Fruit fly (Drosophila melanogaster) whole organism, wandering third instar larva: ENCODE results near the gene Rai1.

Source experiments
- CG32264 ChIP-seq: fragments of 200-800 bp; sonication (Bioruptor generic); optimal IDR thresholded peaks from 2 replicates; lab custom pipeline; 2016; ENCODE audit warnings: missing biosample characterization, missing genetic modification characterization
- CG9705 ChIP-seq: fragments of 200-800 bp; sonication (Bioruptor generic); optimal IDR thresholded peaks from 2 replicates; lab custom pipeline; 2018; ENCODE audit warnings: missing biosample characterization, mild to moderate bottlenecking, missing genetic modification characterization
- CrebA ChIP-seq: fragments of 200-800 bp; sonication (Bioruptor generic); optimal IDR thresholded peaks from 2 replicates; lab custom pipeline; 2016; ENCODE audit warnings: missing biosample characterization, mild to moderate bottlenecking, missing genetic modification characterization, borderline replicate concordance
- Dfd ChIP-seq: fragments of >200 bp; optimal IDR thresholded peaks from 2 replicates; lab custom pipeline; 2017; ENCODE audit warnings: missing biosample characterization, missing genetic modification characterization
- Dif ChIP-seq: fragments of 200-275, 200-300 bp; sonication (Bioruptor generic); optimal IDR thresholded peaks from 2 replicates; lab custom pipeline; 2018; ENCODE audit warnings: missing biosample characterization, missing genetic modification characterization; ENCODE audit not compliant: partially characterized antibody
- GATAd ChIP-seq: sonication (Bioruptor generic); optimal IDR thresholded peaks from 2 replicates; lab custom pipeline; 2016; ENCODE audit warnings: missing biosample characterization, missing genetic modification characterization
- HLH106 ChIP-seq: fragments of 200-800 bp; optimal IDR thresholded peaks from 3 replicates; lab custom pipeline; 2019; ENCODE audit warnings: missing biosample characterization, mild to moderate bottlenecking, missing genetic modification characterization, moderate library complexity
- Hnf4 ChIP-seq: fragments of 200-800 bp; sonication (Bioruptor generic); optimal IDR thresholded peaks from 2 replicates; lab custom pipeline; 2016; ENCODE audit warnings: missing biosample characterization, mild to moderate bottlenecking, missing genetic modification characterization
- Hr78 ChIP-seq: fragments of >200 bp; optimal IDR thresholded peaks from 2 replicates; lab custom pipeline; 2017; ENCODE audit warnings: missing biosample characterization, missing genetic modification characterization
- Hr83 ChIP-seq: fragments of 200-300 bp; sonication (Bioruptor generic); optimal IDR thresholded peaks from 2 replicates; lab custom pipeline; 2016; ENCODE audit warnings: missing biosample characterization, mild to moderate bottlenecking, missing genetic modification characterization, moderate library complexity; ENCODE audit not compliant: poor library complexity, severe bottlenecking
- Jra ChIP-seq: sonication (Bioruptor generic); optimal IDR thresholded peaks from 2 replicates; lab custom pipeline; 2016; ENCODE audit warnings: missing biosample characterization, missing genetic modification characterization
- Mio ChIP-seq: sonication (Bioruptor generic); optimal IDR thresholded peaks from 2 replicates; lab custom pipeline; 2016; ENCODE audit warnings: missing biosample characterization, missing genetic modification characterization
- Myc ChIP-seq: fragments of >200 bp; optimal IDR thresholded peaks from 2 replicates; lab custom pipeline; 2017
- N ChIP-seq: fragments of >200 bp; optimal IDR thresholded peaks from 2 replicates; lab custom pipeline; 2018; ENCODE audit warnings: missing biosample characterization, missing external identifiers, missing genetic modification characterization
- OdsH ChIP-seq: fragments of 200-800 bp; sonication (Bioruptor generic); optimal IDR thresholded peaks from 2 replicates; lab custom pipeline; 2016; ENCODE audit warnings: missing biosample characterization, mild to moderate bottlenecking, missing genetic modification characterization
- Rel ChIP-seq, 2 experiments: fragments of 200-800 bp; sonication (Bioruptor generic) in 1 of 2; optimal IDR thresholded peaks; 2 replicates in 1 of 2; 3 replicates in 1 of 2; lab custom pipeline; 2016 to 2019; ENCODE audit warnings: mild to moderate bottlenecking in 2 of 2, missing biosample characterization in 2 of 2, missing genetic modification characterization in 2 of 2, moderate library complexity in 1 of 2
- Sp1 ChIP-seq: fragments of 200-800 bp; sonication (Bioruptor generic); optimal IDR thresholded peaks from 3 replicates; lab custom pipeline; 2019; ENCODE audit warnings: missing biosample characterization, mild to moderate bottlenecking, missing genetic modification characterization, moderate library complexity
- Vsx2 ChIP-seq: fragments of 200-300, 225-300 bp; sonication (Bioruptor generic); optimal IDR thresholded peaks from 2 replicates; lab custom pipeline; 2018; ENCODE audit warnings: missing biosample characterization, missing genetic modification characterization; ENCODE audit not compliant: partially characterized antibody
- br ChIP-seq: fragments of 200-800 bp; sonication (Bioruptor generic); optimal IDR thresholded peaks from 2 replicates; lab custom pipeline; 2016; ENCODE audit warnings: missing biosample characterization, missing genetic modification characterization
- brk ChIP-seq: fragments of 200-800 bp; sonication (Bioruptor generic); optimal IDR thresholded peaks from 2 replicates; lab custom pipeline; 2016; ENCODE audit warnings: missing biosample characterization, mild to moderate bottlenecking, missing genetic modification characterization
- dl ChIP-seq, 2 experiments: fragments of 175-275, 200-275 bp in 1 of 2; fragments of 200-275 bp in 1 of 2; sonication (Bioruptor generic); optimal IDR thresholded peaks; lab custom pipeline; 2018; ENCODE audit warnings: mild to moderate bottlenecking in 2 of 2, missing biosample characterization in 2 of 2, missing genetic modification characterization in 2 of 2, moderate library complexity in 2 of 2; ENCODE audit not compliant: partially characterized antibody in 2 of 2, insufficient read depth in 1 of 2
- dmrt93B ChIP-seq: fragments of 200-800 bp; sonication (Bioruptor generic); optimal IDR thresholded peaks from 2 replicates; lab custom pipeline; 2018; ENCODE audit warnings: missing biosample characterization, mild to moderate bottlenecking, missing genetic modification characterization
- dsf ChIP-seq: sonication (Bioruptor generic); optimal IDR thresholded peaks from 2 replicates; lab custom pipeline; 2016; ENCODE audit warnings: missing biosample characterization, missing genetic modification characterization, borderline replicate concordance
- ey ChIP-seq: fragments of 200-800 bp; sonication (Bioruptor generic); optimal IDR thresholded peaks from 2 replicates; lab custom pipeline; 2016; ENCODE audit warnings: missing biosample characterization, missing genetic modification characterization
- foxo ChIP-seq, 2 experiments: fragments of 200-800 bp; sonication (Bioruptor generic); optimal IDR thresholded peaks; 2 replicates in 1 of 2; 3 replicates in 1 of 2; lab custom pipeline; 2016 to 2017; ENCODE audit warnings: missing biosample characterization in 2 of 2, missing genetic modification characterization in 2 of 2
- fru ChIP-seq: fragments of 200-800 bp; sonication (Bioruptor generic); optimal IDR thresholded peaks from 3 replicates; lab custom pipeline; 2016; ENCODE audit warnings: missing biosample characterization, mild to moderate bottlenecking, missing genetic modification characterization
- h ChIP-seq: fragments of 200-800 bp; sonication (Bioruptor generic); optimal IDR thresholded peaks from 3 replicates; lab custom pipeline; 2016; ENCODE audit warnings: missing biosample characterization, mild to moderate bottlenecking, missing genetic modification characterization
- jim ChIP-seq: fragments of 175-275, 200-325 bp; sonication (Bioruptor generic); optimal IDR thresholded peaks from 2 replicates; lab custom pipeline; 2016; ENCODE audit warnings: missing biosample characterization, mild to moderate bottlenecking, missing genetic modification characterization
- lola ChIP-seq: fragments of >200 bp; optimal IDR thresholded peaks from 2 replicates; lab custom pipeline; 2017; ENCODE audit warnings: missing biosample characterization, missing genetic modification characterization
- psq ChIP-seq: fragments of 200-800 bp; sonication (Bioruptor generic); optimal IDR thresholded peaks from 3 replicates; lab custom pipeline; 2017; ENCODE audit warnings: missing biosample characterization, mild to moderate bottlenecking, missing genetic modification characterization, moderate library complexity
- rgr ChIP-seq: fragments of 200-800 bp; sonication (Bioruptor generic); optimal IDR thresholded peaks from 3 replicates; lab custom pipeline; 2016; ENCODE audit warnings: missing biosample characterization, mild to moderate bottlenecking, missing genetic modification characterization
- sage ChIP-seq: fragments of 200-800 bp; sonication (Bioruptor generic); optimal IDR thresholded peaks from 2 replicates; lab custom pipeline; 2016; ENCODE audit warnings: missing biosample characterization, mild to moderate bottlenecking, missing genetic modification characterization
- sv ChIP-seq: fragments of 200-800 bp; sonication (Bioruptor generic); optimal IDR thresholded peaks from 3 replicates; lab custom pipeline; 2016; ENCODE audit warnings: missing biosample characterization, missing genetic modification characterization
- tai ChIP-seq: sonication (Bioruptor generic); optimal IDR thresholded peaks from 2 replicates; lab custom pipeline; 2016; ENCODE audit warnings: missing biosample characterization, missing genetic modification characterization
- usp ChIP-seq: fragments of >200 bp; optimal IDR thresholded peaks from 2 replicates; lab custom pipeline; 2017; ENCODE audit warnings: missing biosample characterization, missing genetic modification characterization
- woc ChIP-seq: sonication (Bioruptor generic); optimal IDR thresholded peaks from 2 replicates; lab custom pipeline; 2016; ENCODE audit warnings: missing biosample characterization, mild to moderate bottlenecking, missing genetic modification characterization

The Rai1 gene

DNA sequence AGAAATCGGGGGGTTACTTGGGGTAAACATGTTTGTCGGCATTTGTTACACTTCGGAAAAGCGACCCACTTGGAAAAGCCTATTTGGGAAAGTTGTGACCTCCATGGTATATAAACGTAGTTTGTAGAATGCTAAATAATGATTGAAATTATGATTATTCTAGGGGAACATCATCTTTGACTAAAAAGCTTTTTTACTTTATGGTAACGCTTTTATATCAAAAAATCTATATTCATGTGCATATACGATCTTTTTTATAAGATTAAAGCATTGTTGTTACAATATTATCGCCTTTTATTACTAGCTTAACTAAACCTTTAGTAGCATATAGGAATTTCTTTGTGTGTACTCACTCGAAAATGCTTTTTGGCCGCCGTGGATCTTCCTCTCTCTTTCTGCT lies 31.1 kb upstream of the Rai1 start:
- TF ChIP-seq Jra (GFP tag; lab: Kevin White, UChicago): no peak
- TF ChIP-seq sage (GFP tag; lab: Kevin White, UChicago): no peak
- TF ChIP-seq GATAd (GFP tag; lab: Kevin White, UChicago): no peak
- no peak for TF ChIP-seq br (GFP tag; lab: Kevin White, UChicago)
- TF ChIP-seq N: no peak
- no peak for TF ChIP-seq Mio
- no peak for TF ChIP-seq sv (GFP tag; lab: Kevin White, UChicago)
- TF ChIP-seq Dfd: no peak
- peak; percentile 10 for TF ChIP-seq HLH106 (tag; lab: Kevin White, UChicago)
- TF ChIP-seq woc (GFP tag; lab: Kevin White, UChicago): peak; percentile 12
- no peak for TF ChIP-seq dsf (GFP tag; lab: Kevin White, UChicago)
- TF ChIP-seq dl (GFP tag; optimal IDR thresholded peaks at IDR 0.05; lab: Kevin White, UChicago; ENCODE audit: insufficient read depth in 1 of 2, partially characterized antibody in 2 of 2): no peak
- TF ChIP-seq h (GFP tag; lab: Kevin White, UChicago): peak; percentile 22
- no peak for TF ChIP-seq Hr78 (GFP tag; lab: Kevin White, UChicago)
- TF ChIP-seq Hnf4 (GFP tag; lab: Kevin White, UChicago): no peak
- TF ChIP-seq Rel (GFP tag; optimal IDR thresholded peaks at IDR 0.05; lab: Kevin White, UChicago): no peak
- no peak for TF ChIP-seq Rel (tag; optimal IDR thresholded peaks at IDR 0.05; lab: Kevin White, UChicago)
- no peak for TF ChIP-seq brk (GFP tag; lab: Kevin White, UChicago)
- peak; percentile 49 for TF ChIP-seq fru (GFP tag; lab: Kevin White, UChicago)
- TF ChIP-seq CrebA (GFP tag; lab: Kevin White, UChicago): no peak
- no peak for TF ChIP-seq CG9705 (GFP tag; lab: Kevin White, UChicago)
- TF ChIP-seq rgr (GFP tag; lab: Kevin White, UChicago): peak; percentile 46
- no peak for TF ChIP-seq Dif (GFP tag; lab: Kevin White, UChicago)
- TF ChIP-seq jim (GFP tag; lab: Kevin White, UChicago): no peak
- TF ChIP-seq foxo (GFP tag; optimal IDR thresholded peaks at IDR 0.05; lab: Kevin White, UChicago): peak in 1 of 2 experiments; percentile 50
- TF ChIP-seq CG32264 (GFP tag; lab: Kevin White, UChicago): no peak
- TF ChIP-seq Sp1 (GFP tag; lab: Kevin White, UChicago): peak; percentile 3
- TF ChIP-seq usp (GFP tag; lab: Kevin White, UChicago): no peak
- no peak for TF ChIP-seq Vsx2 (GFP tag; lab: Kevin White, UChicago)
- no peak for TF ChIP-seq dmrt93B (GFP tag; lab: Kevin White, UChicago)
- TF ChIP-seq OdsH (GFP tag; lab: Kevin White, UChicago): peak; percentile 52
- no peak for TF ChIP-seq Hr83 (GFP tag; lab: Kevin White, UChicago)
- peak; percentile 23 for TF ChIP-seq ey (GFP tag; lab: Kevin White, UChicago)
- peak; percentile 49 for TF ChIP-seq psq
- no peak for TF ChIP-seq tai
- TF ChIP-seq, all 38 proteins: peak for 10

DNA sequence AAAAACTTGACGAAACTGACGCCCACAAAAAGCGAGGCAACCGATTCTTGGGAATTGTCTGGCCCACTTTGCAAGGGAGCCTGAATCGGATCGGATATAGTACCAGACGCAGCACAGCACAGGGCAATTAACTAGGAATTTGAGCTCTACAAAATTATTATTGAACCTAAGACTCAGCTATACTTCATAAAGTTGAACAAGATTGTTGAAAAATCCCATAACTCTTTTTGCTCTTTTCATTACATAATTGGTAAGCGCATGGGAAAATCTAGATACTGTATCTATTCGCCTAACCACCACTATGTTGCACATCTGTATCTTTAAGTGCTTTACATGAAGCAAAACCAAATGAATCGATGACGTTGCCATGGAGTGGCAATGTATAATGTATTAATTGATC lies 30.0 kb upstream of the Rai1 start:
- TF ChIP-seq fru (GFP tag; lab: Kevin White, UChicago) (peak; percentile 54), ey (GFP tag; lab: Kevin White, UChicago) (peak; percentile 27), foxo (GFP tag; optimal IDR thresholded peaks at IDR 0.05; lab: Kevin White, UChicago) (peak in 1 of 2 experiments; percentile 38), sv (GFP tag; lab: Kevin White, UChicago) (peak; percentile 61), Myc (lab: Kevin White, UChicago) (no peak), h (GFP tag; lab: Kevin White, UChicago) (peak; percentile 30), br (GFP tag; lab: Kevin White, UChicago) (peak; percentile 15), lola (GFP tag; lab: Kevin White, UChicago) (no peak), rgr (GFP tag; lab: Kevin White, UChicago) (peak; percentile 34)

dm6 chrX:16831848-16832247 lies 28.7 kb upstream of the Rai1 start:
- TF ChIP-seq tai (no peak), Hr83 (GFP tag; lab: Kevin White, UChicago) (no peak)
